Worm (Caenorhabditis elegans) whole organism, mixed stage, embryonic: Measurements from ENCODE around the gene F10D7.10.

Source experiments
- M03D4.4 ChIP-seq: sonication (generic microtip); optimal IDR thresholded peaks from 2 replicates; lab custom pipeline; 2017; ENCODE audit warnings: mild to moderate bottlenecking, missing genetic modification characterization, missing compliant biosample characterization
- bed-3 ChIP-seq: fragments of 200-800 bp; sonication (Bioruptor generic); optimal IDR thresholded peaks from 3 replicates; lab custom pipeline; 2018; ENCODE audit warnings: mild to moderate bottlenecking, missing genetic modification characterization, moderate library complexity, missing compliant biosample characterization
- blmp-1 ChIP-seq: fragments of 150-350 bp; optimal IDR thresholded peaks from 2 replicates; lab custom pipeline; 2014; ENCODE audit warnings: missing biosample characterization, missing genetic modification characterization
- ceh-39 ChIP-seq: fragments of 150-350 bp; optimal IDR thresholded peaks from 2 replicates; lab custom pipeline; 2014; ENCODE audit warnings: missing biosample characterization, missing genetic modification characterization
- ceh-83 ChIP-seq: fragments of 200-800 bp; sonication (Bioruptor generic); optimal IDR thresholded peaks from 2 replicates; lab custom pipeline; 2018; ENCODE audit warnings: mild to moderate bottlenecking, missing genetic modification characterization, missing compliant biosample characterization
- ces-1 ChIP-seq: fragments of 150-350 bp; optimal IDR thresholded peaks from 2 replicates; lab custom pipeline; 2014; ENCODE audit warnings: missing biosample characterization, missing genetic modification reagents, missing genetic modification characterization
- cnd-1 ChIP-seq: fragments of 200-800 bp; sonication (Bioruptor generic); optimal IDR thresholded peaks from 2 replicates; lab custom pipeline; 2018; ENCODE audit warnings: mild to moderate bottlenecking, missing genetic modification characterization, missing compliant biosample characterization
- drap-1 ChIP-seq: fragments of 200-800 bp; sonication (Bioruptor generic); optimal IDR thresholded peaks from 3 replicates; lab custom pipeline; 2018; ENCODE audit warnings: mild to moderate bottlenecking, missing genetic modification characterization, missing compliant biosample characterization
- elt-1 ChIP-seq: sonication (generic microtip); optimal IDR thresholded peaks from 2 replicates; lab custom pipeline; 2017; ENCODE audit warnings: missing genetic modification characterization, mild to moderate bottlenecking, missing compliant biosample characterization, antibody characterized with exemption, moderate library complexity, borderline replicate concordance; ENCODE audit not compliant: insufficient read depth
- elt-3 ChIP-seq: fragments of 150-350 bp; optimal IDR thresholded peaks from 2 replicates; lab custom pipeline; 2014; ENCODE audit warnings: missing biosample characterization, missing genetic modification characterization
- flh-1 ChIP-seq: fragments of 200-800 bp; sonication (Bioruptor generic); optimal IDR thresholded peaks from 2 replicates; lab custom pipeline; 2018; ENCODE audit warnings: mild to moderate bottlenecking, missing genetic modification characterization, moderate library complexity, missing compliant biosample characterization
- ham-2 ChIP-seq: fragments of 200-800 bp; sonication (Bioruptor generic); optimal IDR thresholded peaks from 2 replicates; lab custom pipeline; 2018; ENCODE audit warnings: mild to moderate bottlenecking, missing genetic modification characterization, missing compliant biosample characterization
- lin-13 ChIP-seq: fragments of 150-350 bp; optimal IDR thresholded peaks from 2 replicates; lab custom pipeline; 2014; ENCODE audit warnings: missing biosample characterization, missing genetic modification characterization
- lin-32 ChIP-seq: fragments of 200-800 bp; sonication (Bioruptor generic); optimal IDR thresholded peaks from 2 replicates; lab custom pipeline; 2018; ENCODE audit warnings: mild to moderate bottlenecking, missing genetic modification characterization, missing compliant biosample characterization
- nhr-12 ChIP-seq: fragments of 150-350 bp; optimal IDR thresholded peaks from 2 replicates; lab custom pipeline; 2014; ENCODE audit warnings: missing biosample characterization, missing genetic modification characterization
- nhr-237 ChIP-seq: fragments of 150-350 bp; optimal IDR thresholded peaks from 2 replicates; lab custom pipeline; 2014; ENCODE audit warnings: missing biosample characterization, missing genetic modification characterization
- nhr-28 ChIP-seq: fragments of 150-350 bp; optimal IDR thresholded peaks from 2 replicates; lab custom pipeline; 2014; ENCODE audit warnings: missing biosample characterization, missing genetic modification characterization
- nhr-76 ChIP-seq: sonication (generic microtip); optimal IDR thresholded peaks from 2 replicates; lab custom pipeline; 2017; ENCODE audit warnings: missing biosample characterization, missing genetic modification characterization
- pha-4 ChIP-seq: fragments of 150-350 bp; optimal IDR thresholded peaks from 2 replicates; lab custom pipeline; 2018; ENCODE audit warnings: missing biosample characterization, missing genetic modification reagents, missing genetic modification characterization
- sem-2 ChIP-seq: fragments of 200-800 bp; sonication (Bioruptor generic); optimal IDR thresholded peaks from 2 replicates; lab custom pipeline; 2018; ENCODE audit warnings: mild to moderate bottlenecking, missing genetic modification characterization, missing compliant biosample characterization
- sptf-1 ChIP-seq: sonication (generic microtip); optimal IDR thresholded peaks from 2 replicates; lab custom pipeline; 2017; ENCODE audit warnings: mild to moderate bottlenecking, missing genetic modification characterization, moderate library complexity, missing compliant biosample characterization
- tbx-8 ChIP-seq: fragments of 200-800 bp; sonication (Bioruptor generic); optimal IDR thresholded peaks from 2 replicates; lab custom pipeline; 2018; ENCODE audit warnings: mild to moderate bottlenecking, missing genetic modification characterization, moderate library complexity, missing compliant biosample characterization
- unc-39 ChIP-seq: fragments of 150-350 bp; optimal IDR thresholded peaks from 2 replicates; lab custom pipeline; 2014; ENCODE audit warnings: missing biosample characterization, missing genetic modification characterization
- unc-62 ChIP-seq: fragments of 150-350 bp; optimal IDR thresholded peaks from 2 replicates; lab custom pipeline; 2014; ENCODE audit warnings: missing biosample characterization, missing genetic modification reagents, missing genetic modification characterization
- zip-8 ChIP-seq: fragments of 150-350 bp; optimal IDR thresholded peaks from 2 replicates; lab custom pipeline; 2014; ENCODE audit warnings: missing biosample characterization, missing genetic modification characterization
- ztf-11 ChIP-seq: fragments of 150-350 bp; optimal IDR thresholded peaks from 2 replicates; lab custom pipeline; 2014; ENCODE audit warnings: missing biosample characterization, missing genetic modification characterization

The F10D7.10 gene

DNA sequence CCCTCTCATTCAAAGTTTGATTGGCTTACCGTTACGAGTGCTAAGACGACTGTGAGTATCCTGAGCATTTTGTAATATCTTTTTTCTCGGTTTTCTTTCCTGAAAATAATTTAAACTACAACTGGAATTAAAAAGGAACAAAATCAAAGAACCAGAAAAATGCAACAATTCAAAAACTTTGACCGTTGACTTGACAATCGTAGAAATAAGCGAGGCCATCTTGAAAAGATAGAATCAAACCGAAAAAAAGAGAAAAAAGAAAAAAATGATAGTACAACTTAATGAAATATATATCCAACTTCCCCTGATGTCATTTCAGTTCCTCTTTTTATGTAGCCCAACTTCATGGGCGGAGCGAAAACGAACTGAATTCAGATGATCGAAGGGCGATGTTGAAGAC is 5.0 kb downstream of the F10D7.10 start, which contains the start of gene F10D7.3:
TSS of gene F10D7.3 (minus strand) at position 101 of the 400 bp plus-strand sequence.
- no peak for TF ChIP-seq ztf-11 (tag; lab: Kevin White, UChicago)
- TF ChIP-seq lin-13: no peak
- TF ChIP-seq ces-1 (GFP tag; lab: Kevin White, UChicago): no peak
- TF ChIP-seq M03D4.4 (tag; lab: Kevin White, UChicago): no peak
- no peak for TF ChIP-seq nhr-76
- no peak for TF ChIP-seq zip-8 (tag; lab: Kevin White, UChicago)
- no peak for TF ChIP-seq drap-1 (GFP tag; lab: Kevin White, UChicago)
- TF ChIP-seq sem-2 (GFP tag; lab: Kevin White, UChicago): no peak
- no peak for TF ChIP-seq unc-62 (GFP tag; lab: Kevin White, UChicago)
- TF ChIP-seq bed-3 (GFP tag; lab: Kevin White, UChicago): no peak
- TF ChIP-seq flh-1 (GFP tag; lab: Kevin White, UChicago): no peak
- TF ChIP-seq blmp-1 (tag; lab: Kevin White, UChicago): no peak
- no peak for TF ChIP-seq lin-32 (GFP tag; lab: Kevin White, UChicago)
- TF ChIP-seq ceh-83: no peak

DNA sequence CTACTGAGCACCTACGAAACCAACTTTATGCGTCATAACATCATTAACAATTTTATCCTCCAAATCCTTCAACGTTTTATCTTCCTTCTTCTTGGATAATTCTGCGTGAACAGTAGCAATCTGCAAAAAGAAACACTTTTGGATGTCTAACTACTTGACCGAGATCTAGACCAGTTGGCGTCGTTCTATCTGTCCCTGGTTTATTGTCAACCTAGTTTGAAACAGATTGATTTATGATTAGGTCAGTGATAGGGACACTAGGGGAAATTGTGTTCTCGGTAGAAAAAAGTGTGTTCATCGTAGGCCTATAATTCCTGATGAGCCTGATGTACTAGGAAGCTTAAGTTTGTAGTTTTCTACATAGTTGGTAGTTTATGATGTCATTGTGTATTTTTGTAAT is 5.6 kb downstream of the F10D7.10 start:
- TF ChIP-seq drap-1 (GFP tag; lab: Kevin White, UChicago): no peak
- no peak for TF ChIP-seq sem-2 (GFP tag; lab: Kevin White, UChicago)
- no peak for TF ChIP-seq cnd-1
- TF ChIP-seq ham-2: no peak
- TF ChIP-seq elt-3: no peak
- TF ChIP-seq ces-1 (GFP tag; lab: Kevin White, UChicago): no peak
- no peak for TF ChIP-seq tbx-8
- no peak for TF ChIP-seq ztf-11 (tag; lab: Kevin White, UChicago)
- TF ChIP-seq unc-62 (GFP tag; lab: Kevin White, UChicago): peak; percentile 64

- TF ChIP-seq M03D4.4 (tag; lab: Kevin White, UChicago) (no peak), drap-1 (GFP tag; lab: Kevin White, UChicago) (no peak), ham-2 (peak; percentile 45), sem-2 (GFP tag; lab: Kevin White, UChicago) (no peak), unc-62 (GFP tag; lab: Kevin White, UChicago) (no peak), ztf-11 (tag; lab: Kevin White, UChicago) (no peak), lin-32 (GFP tag; lab: Kevin White, UChicago) (no peak)
Measured at ce11 chrX:17369514-17369913, 10.1 kb downstream of the F10D7.10 start.

- TF ChIP-seq nhr-76 (no peak), tbx-8 (no peak), ces-1 (GFP tag; lab: Kevin White, UChicago) (no peak), ceh-39 (tag; lab: Kevin White, UChicago) (no peak), pha-4 (no peak), blmp-1 (tag; lab: Kevin White, UChicago) (no peak), M03D4.4 (tag; lab: Kevin White, UChicago) (no peak), sem-2 (GFP tag; lab: Kevin White, UChicago) (no peak), nhr-237 (no peak), unc-62 (GFP tag; lab: Kevin White, UChicago) (no peak), unc-39 (no peak), drap-1 (GFP tag; lab: Kevin White, UChicago) (no peak), ztf-11 (tag; lab: Kevin White, UChicago) (no peak), bed-3 (GFP tag; lab: Kevin White, UChicago) (no peak), cnd-1 (no peak), lin-32 (GFP tag; lab: Kevin White, UChicago) (no peak), sptf-1 (tag; lab: Kevin White, UChicago) (no peak)
- TF ChIP-seq, all 35 proteins: peak for 0
Measured at ce11 chrX:17368542-17368941, 11.0 kb downstream of the F10D7.10 start, which contains the start of gene mfsd-10. mfsd-10 (minus strand) TSS chrX:17368642.

DNA sequence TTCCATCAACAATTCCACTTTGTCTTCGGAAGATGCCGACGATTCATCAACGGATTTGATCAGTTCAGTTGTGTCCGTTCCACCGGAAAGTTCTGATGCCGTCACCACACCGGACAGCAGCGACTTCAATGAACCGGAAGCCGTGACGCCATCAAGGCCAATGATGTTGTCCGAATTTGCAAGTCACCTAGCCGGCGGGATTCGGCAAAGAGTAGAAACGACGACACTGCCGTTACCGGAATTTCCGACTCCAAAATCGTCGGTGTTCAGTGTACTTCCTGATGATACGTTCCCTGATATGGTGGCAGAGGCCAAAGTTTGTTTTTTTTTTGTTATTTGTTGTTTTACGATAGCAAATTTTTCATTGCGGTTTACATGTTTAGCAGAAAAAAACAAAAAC is 16.1 kb downstream of the F10D7.10 start:
- TF ChIP-seq pha-4 (no peak), nhr-237 (no peak), drap-1 (GFP tag; lab: Kevin White, UChicago) (no peak), elt-3 (no peak), lin-13 (no peak)

ce11 chrX:17362529-17362928 is 17.0 kb downstream of the F10D7.10 start, which contains the start of gene F10D7.11:
F10D7.11 (plus strand) TSS chrX:17362829.
- TF ChIP-seq elt-3 (no peak), nhr-28 (tag; lab: Kevin White, UChicago) (no peak), blmp-1 (tag; lab: Kevin White, UChicago) (no peak), M03D4.4 (tag; lab: Kevin White, UChicago) (no peak), lin-13 (no peak), ces-1 (GFP tag; lab: Kevin White, UChicago) (no peak), tbx-8 (no peak), drap-1 (GFP tag; lab: Kevin White, UChicago) (no peak), flh-1 (GFP tag; lab: Kevin White, UChicago) (no peak), elt-1 (tag; lab: Kevin White, UChicago) (no peak), ham-2 (no peak), nhr-12 (tag; lab: Kevin White, UChicago) (no peak), nhr-76 (no peak), lin-32 (GFP tag; lab: Kevin White, UChicago) (no peak), ceh-39 (tag; lab: Kevin White, UChicago) (no peak), unc-62 (GFP tag; lab: Kevin White, UChicago) (no peak), zip-8 (tag; lab: Kevin White, UChicago) (no peak)
